Worm (Caenorhabditis elegans): ENCODE results near the gene M199.134.

Gene M199.134

DNA sequence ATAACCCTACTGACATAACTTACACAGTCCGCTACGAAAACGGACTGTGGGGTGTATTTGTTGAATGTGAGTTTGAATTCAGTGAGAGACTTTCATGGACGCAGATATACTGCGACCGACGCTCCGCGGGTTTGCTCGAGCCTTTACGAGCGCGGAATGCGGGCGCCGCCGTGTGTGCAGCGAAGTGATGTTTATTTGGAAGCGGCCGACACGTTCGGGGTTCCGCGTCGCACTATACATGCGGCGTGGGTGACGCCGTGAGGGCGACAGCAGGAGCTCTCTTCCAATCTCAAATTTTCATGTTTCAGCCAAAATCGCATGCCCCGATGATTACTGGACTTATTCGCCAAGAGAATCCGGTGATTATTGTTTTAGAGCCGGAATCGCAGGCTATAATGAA lies 6.3 kb upstream of the M199.134 start:
- no peak for TF ChIP-seq fkh-2 (tag; optimal IDR thresholded peaks at IDR 0.05)
- TF ChIP-seq aly-2 (tag; optimal IDR thresholded peaks at IDR 0.05): no peak
- TF ChIP-seq snpc-4 (tag; optimal IDR thresholded peaks at IDR 0.05): no peak
- no peak for TF ChIP-seq elt-2 (tag; optimal IDR thresholded peaks at IDR 0.05)
- TF ChIP-seq lsy-12 (tag; optimal IDR thresholded peaks at IDR 0.05): no peak
- no peak for TF ChIP-seq lin-39 (tag; optimal IDR thresholded peaks at IDR 0.05)
- TF ChIP-seq nhr-12 (tag; optimal IDR thresholded peaks at IDR 0.05): no peak

DNA sequence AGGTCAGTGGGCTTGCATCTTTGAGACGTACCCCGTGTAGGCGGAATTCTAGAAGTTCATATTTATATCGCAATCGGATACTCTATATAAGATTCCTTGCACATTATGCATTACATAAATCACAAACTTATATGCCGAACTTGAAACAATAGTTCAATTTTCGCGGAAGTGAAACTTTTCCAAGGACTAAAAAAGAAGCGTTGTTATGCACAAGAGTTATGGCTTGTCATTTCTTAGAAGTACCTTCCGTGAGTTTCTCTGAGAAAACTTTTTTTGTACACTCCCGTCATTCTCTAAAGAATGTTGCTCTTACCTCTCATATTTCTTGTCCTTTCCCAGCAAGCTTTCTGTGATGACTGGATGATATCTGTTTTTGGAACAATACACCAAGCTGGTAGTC lies 5.4 kb upstream of the M199.134 start, which contains the start of gene M199.136:
TSS of gene M199.136 (plus strand) at position 301 of the 400 bp plus-strand sequence.
- TF ChIP-seq ceh-9 (tag; optimal IDR thresholded peaks at IDR 0.05): no peak
- TF ChIP-seq tbx-2 (tag; optimal IDR thresholded peaks at IDR 0.05): no peak
- no peak for TF ChIP-seq ztf-4 (tag; optimal IDR thresholded peaks at IDR 0.05)

DNA sequence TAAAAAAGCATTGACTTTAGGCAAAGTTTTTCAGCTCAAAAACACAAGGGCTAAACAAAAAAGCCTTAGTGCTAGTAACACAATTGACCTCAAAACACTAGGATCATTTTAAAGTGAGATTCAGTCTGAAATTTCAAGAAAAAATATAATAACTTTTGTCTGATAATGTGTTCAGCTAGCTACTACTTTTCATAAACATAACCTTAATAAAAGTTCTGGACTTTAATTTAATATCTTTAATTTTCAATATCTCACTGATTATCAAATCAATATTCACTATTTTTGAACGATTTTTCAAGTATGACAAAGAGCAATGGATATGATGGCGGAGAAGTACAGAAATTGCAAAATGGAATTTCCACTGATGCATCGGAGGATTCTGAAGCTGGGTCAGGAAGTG lies 1.3 kb upstream of the M199.134 start, which contains the start of gene M199.135:
TSS of gene M199.135 (plus strand) at position 301 of the 400 bp plus-strand sequence.
- TF ChIP-seq ceh-9 (tag; optimal IDR thresholded peaks at IDR 0.05): no peak
- TF ChIP-seq eor-1 (tag; optimal IDR thresholded peaks at IDR 0.05): no peak
- TF ChIP-seq unc-62 (GFP tag; optimal IDR thresholded peaks at IDR 0.05): no peak
- TF ChIP-seq elt-1 (tag; optimal IDR thresholded peaks at IDR 0.05): no peak
- no peak for TF ChIP-seq nhr-237 (tag; optimal IDR thresholded peaks at IDR 0.05)
- TF ChIP-seq tbx-2 (tag; optimal IDR thresholded peaks at IDR 0.05): no peak
- TF ChIP-seq R02D3.7 (tag; optimal IDR thresholded peaks at IDR 0.05): no peak
- TF ChIP-seq ztf-11 (tag; optimal IDR thresholded peaks at IDR 0.05): no peak
- TF ChIP-seq fos-1 (tag; optimal IDR thresholded peaks at IDR 0.05): no peak
- TF ChIP-seq lin-39 (tag; optimal IDR thresholded peaks at IDR 0.05): no peak
- no peak for TF ChIP-seq skn-1 (tag; optimal IDR thresholded peaks at IDR 0.05)
- TF ChIP-seq elt-3 (tag; optimal IDR thresholded peaks at IDR 0.05): no peak
- no peak for TF ChIP-seq nhr-23 (tag; optimal IDR thresholded peaks at IDR 0.05)
- no peak for TF ChIP-seq daf-12 (tag; optimal IDR thresholded peaks at IDR 0.05)

DNA sequence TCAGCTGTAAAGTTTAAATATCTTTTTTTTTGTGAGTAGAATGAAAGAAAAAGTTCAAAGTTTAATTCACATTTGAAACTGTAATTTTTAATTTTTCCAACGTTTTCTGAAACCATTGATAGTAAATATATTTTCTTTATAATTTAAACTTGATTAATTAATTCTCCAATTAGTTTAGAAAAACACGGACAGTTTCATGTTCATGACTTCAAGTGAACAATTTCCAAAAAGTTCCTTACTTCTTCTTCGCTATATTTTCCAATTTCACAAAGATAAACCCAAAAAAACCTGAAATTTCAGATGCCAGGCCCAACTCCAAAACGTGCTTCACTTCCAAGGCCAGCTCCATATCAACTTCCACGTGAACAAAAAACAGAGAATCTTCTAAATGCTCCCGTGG lies 4.5 kb downstream of the M199.134 start, which contains the start of gene M199.2:
TSS of gene M199.2 (plus strand) at position 301 of the 400 bp plus-strand sequence.
- TF ChIP-seq ceh-28 (tag; optimal IDR thresholded peaks at IDR 0.05): no peak
- no peak for TF ChIP-seq ztf-4 (tag; optimal IDR thresholded peaks at IDR 0.05)
- TF ChIP-seq aly-2 (tag; optimal IDR thresholded peaks at IDR 0.05): no peak
- no peak for TF ChIP-seq pha-4 (tag; optimal IDR thresholded peaks at IDR 0.05)
- TF ChIP-seq unc-62 (GFP tag; optimal IDR thresholded peaks at IDR 0.05): no peak
- no peak for TF ChIP-seq skn-1 (tag; optimal IDR thresholded peaks at IDR 0.05)
- no peak for TF ChIP-seq ceh-82 (tag; optimal IDR thresholded peaks at IDR 0.05)
- no peak for TF ChIP-seq unc-39 (tag; optimal IDR thresholded peaks at IDR 0.05)
- TF ChIP-seq nhr-11 (tag; optimal IDR thresholded peaks at IDR 0.05): no peak
- TF ChIP-seq fos-1 (tag; optimal IDR thresholded peaks at IDR 0.05): no peak
- TF ChIP-seq fkh-2 (tag; optimal IDR thresholded peaks at IDR 0.05): no peak
- TF ChIP-seq ama-1 (optimal IDR thresholded peaks at IDR 0.05): no peak
- TF ChIP-seq ceh-9 (tag; optimal IDR thresholded peaks at IDR 0.05): no peak
- no peak for TF ChIP-seq R02D3.7 (tag; optimal IDR thresholded peaks at IDR 0.05)
- no peak for TF ChIP-seq daf-12 (tag; optimal IDR thresholded peaks at IDR 0.05)
- no peak for TF ChIP-seq fkh-10 (GFP tag; optimal IDR thresholded peaks at IDR 0.05)
- TF ChIP-seq nhr-76 (tag; optimal IDR thresholded peaks at IDR 0.05): no peak

DNA sequence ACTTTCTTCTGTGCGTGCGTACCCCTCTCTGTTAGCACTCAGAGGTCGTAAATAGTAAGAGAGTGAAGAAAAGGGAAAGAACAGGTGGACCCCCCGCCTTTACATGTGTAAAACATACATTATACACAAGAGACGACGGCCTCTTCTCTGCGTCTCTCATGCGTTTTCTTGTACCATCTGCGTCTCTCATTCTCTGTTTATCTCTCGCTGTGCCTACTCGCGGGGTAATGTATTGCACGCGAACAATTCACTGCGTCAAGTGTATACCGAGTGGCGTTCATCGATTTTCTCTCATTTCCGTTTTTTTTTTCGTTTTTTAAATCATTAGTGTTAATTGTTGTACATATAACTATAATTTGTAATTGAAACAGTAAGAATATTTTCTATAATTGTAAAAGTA lies 5.8 kb downstream of the M199.134 start:
- TF ChIP-seq nfya-1 (tag; optimal IDR thresholded peaks at IDR 0.05; ENCODE audit: insufficient read depth) (no peak), mml-1 (tag; optimal IDR thresholded peaks at IDR 0.05) (no peak), nhr-11 (tag; optimal IDR thresholded peaks at IDR 0.05) (no peak), ceh-28 (tag; optimal IDR thresholded peaks at IDR 0.05) (peak; percentile 28), nhr-25 (tag; optimal IDR thresholded peaks at IDR 0.05) (no peak), ztf-11 (tag; optimal IDR thresholded peaks at IDR 0.05) (no peak), pha-4 (tag; optimal IDR thresholded peaks at IDR 0.05) (peak; percentile 35), pqm-1 (tag; optimal IDR thresholded peaks at IDR 0.05) (peak; percentile 24), ztf-4 (tag; optimal IDR thresholded peaks at IDR 0.05) (no peak), zag-1 (tag; optimal IDR thresholded peaks at IDR 0.05) (no peak), nhr-67 (tag; optimal IDR thresholded peaks at IDR 0.05) (no peak), unc-39 (tag; optimal IDR thresholded peaks at IDR 0.05) (no peak), nhr-237 (tag; optimal IDR thresholded peaks at IDR 0.05) (no peak), ama-1 (optimal IDR thresholded peaks at IDR 0.05) (no peak), nhr-23 (tag; optimal IDR thresholded peaks at IDR 0.05) (no peak), unc-62 (GFP tag; optimal IDR thresholded peaks at IDR 0.05) (no peak), lin-15B (tag; optimal IDR thresholded peaks at IDR 0.05) (no peak)
